Worm (Caenorhabditis elegans) whole organism, early embryonic: Measurements from ENCODE around the gene mlt-4.
"Not testable (repeated sequence)": the region's sequence is repeated elsewhere in the genome, so short reads cannot be mapped to it uniquely, and the experiment has no call there.

ENCODE experiments used
- B0310.2 ChIP-seq: sonication (generic microtip); optimal IDR thresholded peaks from 2 replicates; lab custom pipeline; 2016; ENCODE audit warnings: mild to moderate bottlenecking, missing genetic modification characterization, missing compliant biosample characterization
- F13C5.2 ChIP-seq: sonication (generic microtip); optimal IDR thresholded peaks from 2 replicates; lab custom pipeline; 2017; ENCODE audit warnings: mild to moderate bottlenecking, missing genetic modification characterization, inconsistent platforms, missing compliant biosample characterization
- aly-1 ChIP-seq: sonication (generic microtip); optimal IDR thresholded peaks from 2 replicates; lab custom pipeline; 2016; ENCODE audit warnings: missing genetic modification characterization, missing compliant biosample characterization
- ama-1 ChIP-seq: fragments of 150-350 bp; optimal IDR thresholded peaks from 2 replicates; lab custom pipeline; 2014
- ceh-13 ChIP-seq: fragments of 200-800 bp; sonication (Bioruptor generic); optimal IDR thresholded peaks from 2 replicates; lab custom pipeline; 2018; ENCODE audit warnings: mild to moderate bottlenecking, missing genetic modification characterization, missing compliant biosample characterization
- ceh-36 ChIP-seq: sonication (generic microtip); optimal IDR thresholded peaks from 2 replicates; lab custom pipeline; 2016; ENCODE audit warnings: missing genetic modification characterization, inconsistent platforms, missing compliant biosample characterization
- ets-7 ChIP-seq: sonication (generic microtip); optimal IDR thresholded peaks from 2 replicates; lab custom pipeline; 2016; ENCODE audit warnings: missing genotype, missing genetic modification characterization, missing compliant biosample characterization
- flt-1 ChIP-seq: fragments of 200-800 bp; sonication (Bioruptor generic); IDR thresholded peaks from 2 replicates; pipeline ENCODE4 v1.3.6; 2022; ENCODE audit warnings: missing genetic modification characterization, missing compliant biosample characterization
- hmbx-1 ChIP-seq: sonication (generic microtip); optimal IDR thresholded peaks from 2 replicates; lab custom pipeline; 2016; ENCODE audit warnings: mild to moderate bottlenecking, missing genetic modification characterization, missing compliant biosample characterization
- hmg-4 ChIP-seq: fragments of 200-800 bp; sonication (Bioruptor generic); optimal IDR thresholded peaks from 2 replicates; lab custom pipeline; 2018; ENCODE audit warnings: mild to moderate bottlenecking, missing genetic modification characterization, missing compliant biosample characterization
- hnd-1 ChIP-seq: sonication (generic microtip); optimal IDR thresholded peaks from 2 replicates; lab custom pipeline; 2016; ENCODE audit warnings: missing genetic modification characterization, missing compliant biosample characterization
- pes-1 ChIP-seq: fragments of 200-800 bp; sonication (Bioruptor generic); IDR thresholded peaks from 2 replicates; pipeline ENCODE4 v1.3.6; 2022; ENCODE audit warnings: missing genetic modification reagents, missing genetic modification characterization, missing compliant biosample characterization
- scrt-1 ChIP-seq: fragments of 200-800 bp; sonication (Bioruptor generic); IDR thresholded peaks from 2 replicates; pipeline ENCODE4 v1.3.6; 2022; ENCODE audit warnings: missing genetic modification characterization, missing compliant biosample characterization
- sea-1 ChIP-seq: fragments of 200-800 bp; sonication (Bioruptor generic); conservative IDR thresholded peaks from 2 replicates; pipeline ENCODE4 v1.3.6; 2022; ENCODE audit warnings: missing genetic modification characterization, missing compliant biosample characterization
- tbx-11 ChIP-seq: fragments of 200-800 bp; sonication (Bioruptor generic); IDR thresholded peaks from 2 replicates; pipeline ENCODE4 v1.3.6; 2022; ENCODE audit warnings: missing genetic modification characterization, missing compliant biosample characterization
- tbx-37 ChIP-seq: fragments of 200-800 bp; sonication (Bioruptor generic); conservative IDR thresholded peaks from 2 replicates; pipeline ENCODE4 v1.3.6; 2022; ENCODE audit warnings: missing genetic modification reagents, missing genetic modification characterization, missing compliant biosample characterization
- tra-4 ChIP-seq: sonication (generic microtip); optimal IDR thresholded peaks from 2 replicates; lab custom pipeline; 2017; ENCODE audit warnings: missing genetic modification characterization, missing compliant biosample characterization

Gene mlt-4

ce11 chrV:20311519-20311918 is 22.3 kb upstream of the mlt-4 start, which contains the start of gene clec-262:
TSS of gene clec-262 (plus strand) at chrV:20311819.
- TF ChIP-seq ceh-13 (GFP tag; lab: Kevin White, UChicago), result no peak
- no peak for TF ChIP-seq hnd-1 (tag; lab: Kevin White, UChicago)
- no peak for TF ChIP-seq aly-1
- TF ChIP-seq ets-7, result no peak
- TF ChIP-seq tra-4 (tag; lab: Kevin White, UChicago), result no peak
- no peak for TF ChIP-seq sea-1 (GFP tag; lab: Robert Waterston, UW)
- TF ChIP-seq flt-1 (GFP tag; lab: Robert Waterston, UW), result no peak
- TF ChIP-seq ceh-36 (tag; lab: Kevin White, UChicago), result no peak
- no peak for TF ChIP-seq scrt-1
- no peak for TF ChIP-seq pes-1 (GFP tag; lab: Robert Waterston, UW)
- TF ChIP-seq hmbx-1 (tag; lab: Kevin White, UChicago), result no peak
- TF ChIP-seq ama-1 (lab: Kevin White, UChicago), result no peak
- no peak for TF ChIP-seq hmg-4 (GFP tag; lab: Kevin White, UChicago)
- TF ChIP-seq tbx-37 (GFP tag; lab: Robert Waterston, UW), result no peak

ce11 chrV:20310575-20310974 is 21.4 kb upstream of the mlt-4 start, which contains the start of gene ZC15.10:
TSS of gene ZC15.10 (plus strand) at chrV:20310736.
- TF ChIP-seq flt-1 (GFP tag; lab: Robert Waterston, UW) (no peak), ama-1 (lab: Kevin White, UChicago) (no peak), ets-7 (no peak), ceh-13 (GFP tag; lab: Kevin White, UChicago) (no peak), hmbx-1 (tag; lab: Kevin White, UChicago) (no peak), tbx-37 (GFP tag; lab: Robert Waterston, UW) (no peak)

ce11 chrV:20305803-20306202 is 16.6 kb upstream of the mlt-4 start, which contains the start of gene ZC15.1:
TSS of gene ZC15.1 (plus strand) at chrV:20306103.
- TF ChIP-seq hmbx-1 (tag; lab: Kevin White, UChicago), result no peak

- TF ChIP-seq pes-1 (GFP tag; lab: Robert Waterston, UW); tra-4 (tag; lab: Kevin White, UChicago); hmbx-1 (tag; lab: Kevin White, UChicago): not testable (repeated sequence)
Measured at ce11 chrV:20303288-20303687, 14.1 kb upstream of the mlt-4 start, which contains the start of gene ZC15.3. TSS of gene ZC15.3 (plus strand) at chrV:20303588.

ce11 chrV:20297650-20298049 is 8.4 kb upstream of the mlt-4 start, which contains the start of gene ZC15.5:
TSS of gene ZC15.5 (plus strand) at chrV:20297950.
- TF ChIP-seq tbx-37 (GFP tag; lab: Robert Waterston, UW), result no peak
- TF ChIP-seq F13C5.2 (tag; lab: Kevin White, UChicago), result no peak
- TF ChIP-seq B0310.2, result no peak
- no peak for TF ChIP-seq ceh-13 (GFP tag; lab: Kevin White, UChicago)
- TF ChIP-seq pes-1 (GFP tag; lab: Robert Waterston, UW), result no peak
- no peak for TF ChIP-seq ceh-36 (tag; lab: Kevin White, UChicago)
- TF ChIP-seq hmg-4 (GFP tag; lab: Kevin White, UChicago), result no peak
- no peak for TF ChIP-seq tbx-11 (GFP tag; lab: Robert Waterston, UW)
- TF ChIP-seq ama-1 (lab: Kevin White, UChicago), result no peak
- no peak for TF ChIP-seq hmbx-1 (tag; lab: Kevin White, UChicago)
- no peak for TF ChIP-seq hnd-1 (tag; lab: Kevin White, UChicago)
- TF ChIP-seq scrt-1, result no peak
- TF ChIP-seq ets-7, result no peak
- no peak for TF ChIP-seq aly-1
- TF ChIP-seq flt-1 (GFP tag; lab: Robert Waterston, UW), result no peak
- no peak for TF ChIP-seq sea-1 (GFP tag; lab: Robert Waterston, UW)
- no peak for TF ChIP-seq tra-4 (tag; lab: Kevin White, UChicago)

- TF ChIP-seq tbx-11 (GFP tag; lab: Robert Waterston, UW), result no peak
- no peak for TF ChIP-seq F13C5.2 (tag; lab: Kevin White, UChicago)
- no peak for TF ChIP-seq B0310.2
- TF ChIP-seq ceh-13 (GFP tag; lab: Kevin White, UChicago), result no peak
- TF ChIP-seq ama-1 (lab: Kevin White, UChicago), result no peak
- no peak for TF ChIP-seq ceh-36 (tag; lab: Kevin White, UChicago)
- TF ChIP-seq tra-4 (tag; lab: Kevin White, UChicago), result no peak
- TF ChIP-seq sea-1 (GFP tag; lab: Robert Waterston, UW), result no peak
- no peak for TF ChIP-seq ets-7
- TF ChIP-seq hmg-4 (GFP tag; lab: Kevin White, UChicago), result no peak
- TF ChIP-seq scrt-1, result no peak
- no peak for TF ChIP-seq aly-1
- no peak for TF ChIP-seq hmbx-1 (tag; lab: Kevin White, UChicago)
- no peak for TF ChIP-seq hnd-1 (tag; lab: Kevin White, UChicago)
- no peak for TF ChIP-seq flt-1 (GFP tag; lab: Robert Waterston, UW)
- no peak for TF ChIP-seq tbx-37 (GFP tag; lab: Robert Waterston, UW)
Measured at ce11 chrV:20294388-20294787, 5.2 kb upstream of the mlt-4 start, which contains the start of gene clec-261. TSS of gene clec-261 (minus strand) at chrV:20294488.

- no peak for TF ChIP-seq tbx-11 (GFP tag; lab: Robert Waterston, UW)
- no peak for TF ChIP-seq pes-1 (GFP tag; lab: Robert Waterston, UW)
- TF ChIP-seq sea-1 (GFP tag; lab: Robert Waterston, UW), result no peak
- no peak for TF ChIP-seq scrt-1
- TF ChIP-seq hmbx-1 (tag; lab: Kevin White, UChicago), result no peak
- TF ChIP-seq ama-1 (lab: Kevin White, UChicago), result no peak
- TF ChIP-seq ceh-13 (GFP tag; lab: Kevin White, UChicago), result no peak
- no peak for TF ChIP-seq B0310.2
Measured at ce11 chrV:20282827-20283226, 6.4 kb downstream of the mlt-4 start.
